Worm (Caenorhabditis elegans): ENCODE results near the gene srgp-1.

srgp-1 gene

DNA sequence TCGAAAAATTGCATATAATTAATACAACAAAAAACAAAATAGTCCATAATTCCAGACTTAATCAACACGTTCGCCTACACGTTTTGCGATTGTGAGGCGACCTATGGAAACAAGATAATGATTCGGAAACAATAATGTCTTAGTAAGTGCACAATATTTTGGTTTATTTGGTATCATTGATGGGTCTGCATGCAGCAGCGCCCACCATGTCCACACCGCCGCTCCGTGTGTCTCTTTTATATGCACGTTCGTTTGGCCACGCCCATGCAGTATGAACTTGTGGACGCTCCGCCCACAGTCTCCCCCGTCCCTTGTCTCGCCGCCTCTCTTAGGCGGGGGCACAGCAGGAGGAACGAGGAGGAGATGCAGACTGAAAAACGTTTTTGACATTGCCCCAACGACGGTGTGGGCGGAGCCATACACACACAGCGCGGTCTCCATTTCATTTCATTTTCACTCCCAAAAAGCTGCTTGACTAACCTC is 23.9 kb downstream of the srgp-1 start, which contains the start of gene mig-38:
TSS of gene mig-38 (plus strand) at position 54 of the 483 bp plus-strand sequence.
- TF ChIP-seq dao-5 (tag; optimal IDR thresholded peaks at IDR 0.05) (no peak), him-1 (tag; optimal IDR thresholded peaks at IDR 0.05) (peak; percentile 23), W03F9.2 (tag; optimal IDR thresholded peaks at IDR 0.05) (no peak)

DNA sequence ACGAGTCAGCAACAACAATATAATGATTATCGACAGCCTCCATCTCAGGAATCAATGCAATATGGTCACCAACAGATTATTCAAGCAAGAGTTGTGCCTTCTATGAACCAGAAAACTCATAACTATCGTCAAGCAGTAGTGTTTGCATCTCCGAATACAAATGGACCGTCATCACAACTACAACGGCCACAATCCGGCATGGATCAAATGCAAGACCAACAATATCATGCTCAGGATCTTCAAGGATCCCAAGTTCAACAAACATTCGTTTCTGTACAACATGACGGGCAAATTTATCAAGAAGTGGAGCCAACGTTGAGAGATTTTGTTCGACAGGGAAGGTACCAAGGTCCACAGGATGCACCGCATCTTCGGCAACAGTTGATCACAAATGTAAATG is 26.8 kb downstream of the srgp-1 start:
- TF ChIP-seq him-1 (tag; optimal IDR thresholded peaks at IDR 0.05): no peak
- TF ChIP-seq W03F9.2 (tag; optimal IDR thresholded peaks at IDR 0.05): no peak
- TF ChIP-seq dao-5 (tag; optimal IDR thresholded peaks at IDR 0.05): no peak

DNA sequence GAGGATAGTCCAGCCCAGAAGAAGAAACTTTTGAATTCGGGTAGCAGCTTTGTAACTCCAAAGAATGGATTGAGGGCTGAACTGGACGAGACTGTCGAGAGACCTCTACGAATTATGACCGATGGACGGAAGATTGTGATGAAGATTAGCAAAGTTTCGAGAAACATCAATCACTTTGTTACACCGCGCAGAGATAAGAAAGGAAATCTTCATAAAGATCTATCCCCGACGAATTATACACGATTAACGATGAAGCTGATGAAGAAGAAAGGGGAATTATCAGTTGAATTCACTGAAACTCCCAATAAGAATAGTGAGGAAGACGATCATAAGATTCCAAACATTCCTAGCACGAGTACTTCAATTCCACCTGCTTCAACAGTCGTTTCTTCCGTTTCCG is 29.4 kb downstream of the srgp-1 start:
- TF ChIP-seq dao-5 (tag; optimal IDR thresholded peaks at IDR 0.05): no peak
- no peak for TF ChIP-seq him-1 (tag; optimal IDR thresholded peaks at IDR 0.05)
- TF ChIP-seq W03F9.2 (tag; optimal IDR thresholded peaks at IDR 0.05): no peak

DNA sequence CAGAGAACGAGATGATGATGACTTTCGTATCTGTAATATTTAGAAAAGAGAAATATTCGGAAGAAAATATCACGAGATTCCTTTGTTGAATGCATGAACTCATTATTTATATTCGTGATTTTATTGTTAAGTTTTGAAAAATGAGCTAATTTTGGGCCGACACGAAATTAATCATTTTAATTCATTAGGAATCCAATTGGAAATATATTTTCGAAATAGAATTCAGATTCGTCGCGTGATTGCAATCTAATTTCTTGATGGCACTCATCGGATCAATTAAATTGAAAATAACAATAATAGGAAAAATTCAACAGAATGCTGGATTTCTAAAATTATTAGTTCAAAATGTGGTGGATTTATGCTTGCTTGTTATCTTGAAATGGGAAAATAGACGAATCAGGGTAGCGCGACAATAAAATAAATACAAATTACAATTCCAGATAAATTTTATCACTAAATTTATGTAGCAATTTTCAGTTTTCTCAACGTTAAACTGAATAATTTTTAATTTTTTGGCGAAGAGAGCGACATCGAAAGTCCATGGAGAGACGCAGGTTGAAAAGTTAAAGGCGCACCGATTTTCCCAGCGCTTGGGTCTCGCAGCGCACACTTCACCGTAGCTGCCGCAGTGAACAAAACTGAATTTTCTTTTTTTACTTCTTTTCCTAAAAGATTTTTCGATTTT is 31.6 kb downstream of the srgp-1 start:
- TF ChIP-seq him-1 (tag; optimal IDR thresholded peaks at IDR 0.05): peak; percentile 38
- TF ChIP-seq W03F9.2 (tag; optimal IDR thresholded peaks at IDR 0.05): peak; percentile 88
- TF ChIP-seq dao-5 (tag; optimal IDR thresholded peaks at IDR 0.05): no peak

DNA sequence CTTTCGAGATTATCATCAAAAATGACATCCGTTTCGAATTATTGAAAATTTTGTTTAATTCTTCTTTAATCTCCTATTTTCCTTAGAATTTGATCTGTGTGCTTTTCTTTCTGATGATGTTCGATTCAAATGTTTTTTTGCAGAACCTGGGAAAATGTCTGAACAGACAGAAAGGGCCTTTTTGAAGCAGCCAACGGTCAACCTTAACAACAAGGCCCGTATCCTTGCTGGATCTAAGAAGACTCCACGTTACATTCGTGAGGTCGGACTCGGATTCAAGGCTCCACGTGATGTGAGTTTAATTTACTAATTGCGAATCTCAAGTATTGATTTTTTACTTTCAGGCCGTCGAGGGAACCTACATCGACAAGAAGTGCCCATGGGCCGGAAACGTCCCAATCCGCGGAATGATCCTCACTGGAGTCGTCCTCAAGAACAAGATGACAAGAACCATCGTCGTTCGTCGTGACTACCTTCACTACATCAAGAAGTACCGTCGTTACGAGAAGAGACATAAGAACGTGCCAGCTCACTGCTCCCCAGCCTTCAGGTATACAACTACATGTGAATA is 32.3 kb downstream of the srgp-1 start, which contains the start of gene rps-11:
TSS of gene rps-11 (plus strand) at position 144 of the 571 bp plus-strand sequence.
- TF ChIP-seq W03F9.2 (tag; optimal IDR thresholded peaks at IDR 0.05) (no peak), dao-5 (tag; optimal IDR thresholded peaks at IDR 0.05) (no peak), him-1 (tag; optimal IDR thresholded peaks at IDR 0.05) (no peak)

DNA sequence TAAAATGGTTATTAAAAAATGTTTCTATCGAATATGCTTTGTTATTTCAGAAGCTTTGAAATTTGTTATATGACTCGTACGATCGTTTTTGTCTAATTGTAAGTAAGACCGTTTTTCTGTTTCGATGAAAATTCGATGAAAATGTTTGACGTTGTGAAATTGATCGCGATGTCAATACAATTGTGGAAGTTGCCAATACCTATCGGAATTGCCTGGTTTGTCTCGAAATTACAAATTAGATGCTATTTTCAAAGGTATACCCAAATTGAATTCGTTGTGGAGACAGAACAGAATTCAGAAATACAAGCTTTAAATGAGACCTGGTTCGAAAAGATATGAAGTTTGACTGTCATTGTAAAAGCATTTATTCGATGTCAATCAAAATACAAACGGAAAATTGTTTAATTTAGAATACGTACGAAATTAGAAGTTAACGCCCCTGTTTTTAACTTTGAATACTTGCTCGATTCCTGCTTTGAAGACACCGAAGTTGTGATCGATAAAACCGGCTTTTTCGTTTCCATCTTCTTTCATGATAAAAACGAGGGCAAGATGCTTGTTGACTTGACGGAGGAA is 33.1 kb downstream of the srgp-1 start:
- TF ChIP-seq dao-5 (tag; optimal IDR thresholded peaks at IDR 0.05): no peak
- no peak for TF ChIP-seq W03F9.2 (tag; optimal IDR thresholded peaks at IDR 0.05)
- no peak for TF ChIP-seq him-1 (tag; optimal IDR thresholded peaks at IDR 0.05)

DNA sequence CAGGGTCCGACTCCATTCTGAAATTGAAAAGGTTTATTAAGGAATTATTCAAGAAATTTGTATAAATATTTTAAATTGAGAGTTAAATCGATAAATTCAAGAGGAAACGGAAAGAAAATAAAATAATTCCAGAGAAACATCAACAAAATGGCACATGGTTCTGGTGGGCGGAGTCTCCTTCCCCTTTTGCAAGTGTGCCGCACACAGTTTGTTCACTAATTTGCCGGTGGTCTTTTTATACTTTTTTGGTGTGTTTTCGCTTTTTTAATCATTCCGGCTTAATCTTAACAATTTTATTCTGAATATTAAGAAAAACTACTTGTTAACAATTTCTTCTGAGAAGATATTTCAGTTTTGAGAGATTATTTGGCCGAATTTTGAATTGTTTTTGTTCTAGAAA is 34.6 kb downstream of the srgp-1 start, which contains the start of the genes ragc-1 and Y24F12A.1:
TSS of gene ragc-1 (minus strand) at position 25 of the 400 bp plus-strand sequence.
TSS of gene Y24F12A.1 (plus strand) at position 346 of the 400 bp plus-strand sequence.
- TF ChIP-seq W03F9.2 (tag; optimal IDR thresholded peaks at IDR 0.05) (peak; percentile 89), dao-5 (tag; optimal IDR thresholded peaks at IDR 0.05) (no peak), him-1 (tag; optimal IDR thresholded peaks at IDR 0.05) (no peak)

DNA sequence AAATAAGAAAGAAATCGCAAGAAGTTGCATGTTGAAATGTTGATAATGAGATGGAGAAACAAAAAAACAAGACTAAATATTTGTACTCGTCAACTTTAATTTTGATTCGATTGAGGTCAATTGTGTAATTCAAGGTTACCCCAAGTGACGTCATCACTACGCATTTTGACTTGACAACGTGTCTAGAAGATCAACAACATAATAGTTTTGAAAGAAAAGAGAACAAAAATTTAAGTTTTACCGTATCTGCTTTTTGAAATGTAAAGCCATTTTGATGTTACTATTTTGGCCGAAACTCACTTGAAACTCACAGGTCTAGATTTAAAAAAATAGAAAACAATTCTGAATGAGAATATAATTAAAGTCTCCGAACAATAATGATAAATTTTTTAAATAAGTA is 50.6 kb downstream of the srgp-1 start, which contains the start of gene dsl-5:
TSS of gene dsl-5 (minus strand) at position 101 of the 400 bp plus-strand sequence.
- no peak for TF ChIP-seq dao-5 (tag; optimal IDR thresholded peaks at IDR 0.05)
- no peak for TF ChIP-seq him-1 (tag; optimal IDR thresholded peaks at IDR 0.05)
- TF ChIP-seq W03F9.2 (tag; optimal IDR thresholded peaks at IDR 0.05): no peak

DNA sequence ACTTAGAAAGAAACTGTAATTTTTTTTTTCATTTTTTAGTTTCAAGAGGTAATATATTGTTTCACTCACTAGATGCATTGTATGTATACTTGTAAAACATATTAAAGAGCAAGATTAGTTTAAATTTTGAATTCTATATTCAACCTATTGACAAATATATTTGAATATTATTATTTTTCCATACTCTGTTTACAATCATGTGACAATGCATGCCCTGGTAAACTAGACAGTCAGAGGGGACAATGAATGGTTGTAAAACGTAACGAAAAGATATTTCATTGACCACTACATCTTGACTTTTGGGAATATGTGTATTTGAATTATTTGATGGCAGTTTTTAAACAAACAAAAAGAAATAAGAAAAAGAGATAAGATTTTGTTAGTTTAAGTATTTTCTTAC is 52.0 kb downstream of the srgp-1 start:
- TF ChIP-seq dao-5 (tag; optimal IDR thresholded peaks at IDR 0.05) (no peak), W03F9.2 (tag; optimal IDR thresholded peaks at IDR 0.05) (no peak)

DNA sequence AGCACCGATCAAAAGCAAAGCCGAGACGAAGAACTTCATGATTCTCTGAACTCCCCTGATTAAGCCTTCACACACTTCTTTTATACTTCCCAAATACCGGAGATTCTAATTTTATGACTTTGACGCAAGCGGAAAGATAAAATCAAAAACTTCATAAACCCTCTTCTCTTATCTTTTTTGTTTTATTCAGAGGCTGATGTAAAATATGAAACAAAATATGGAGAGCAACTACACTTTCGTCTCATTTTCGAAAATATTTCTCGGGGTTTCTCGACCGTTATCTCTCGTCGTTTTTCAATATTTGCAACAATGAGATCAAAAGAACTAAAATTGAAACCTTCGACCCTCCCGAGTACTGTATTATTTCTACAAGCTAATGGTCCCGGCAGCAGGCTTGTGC is 52.8 kb downstream of the srgp-1 start, which contains the start of gene lys-4:
TSS of gene lys-4 (minus strand) at position 115 of the 400 bp plus-strand sequence.
- no peak for TF ChIP-seq dao-5 (tag; optimal IDR thresholded peaks at IDR 0.05)
- no peak for TF ChIP-seq W03F9.2 (tag; optimal IDR thresholded peaks at IDR 0.05)
- TF ChIP-seq him-1 (tag; optimal IDR thresholded peaks at IDR 0.05): no peak

DNA sequence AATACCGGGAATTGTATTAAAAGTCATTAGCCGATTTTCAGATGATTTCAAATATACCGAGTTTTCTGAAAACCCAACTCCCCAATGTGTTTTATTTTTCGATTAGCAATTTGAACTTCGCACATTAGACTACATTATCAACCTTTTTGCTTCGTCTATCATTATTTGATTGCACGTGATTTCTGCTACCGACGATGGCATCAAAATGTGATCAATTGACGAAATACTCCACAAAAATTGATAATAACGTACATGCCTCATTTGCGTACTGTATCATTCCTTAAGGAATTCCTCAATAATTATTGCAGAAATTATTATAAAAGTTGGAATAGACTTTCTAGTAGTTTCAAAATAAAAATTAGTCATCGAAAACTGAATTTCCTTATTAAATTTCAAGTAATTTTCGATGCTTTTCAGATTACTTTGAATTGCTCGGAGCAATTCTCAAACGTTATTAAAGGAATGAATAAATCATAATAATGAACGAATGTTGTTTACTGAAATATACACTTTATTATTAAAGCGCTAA is 53.5 kb downstream of the srgp-1 start:
- TF ChIP-seq W03F9.2 (tag; optimal IDR thresholded peaks at IDR 0.05) (no peak), him-1 (tag; optimal IDR thresholded peaks at IDR 0.05) (no peak), dao-5 (tag; optimal IDR thresholded peaks at IDR 0.05) (no peak)

DNA sequence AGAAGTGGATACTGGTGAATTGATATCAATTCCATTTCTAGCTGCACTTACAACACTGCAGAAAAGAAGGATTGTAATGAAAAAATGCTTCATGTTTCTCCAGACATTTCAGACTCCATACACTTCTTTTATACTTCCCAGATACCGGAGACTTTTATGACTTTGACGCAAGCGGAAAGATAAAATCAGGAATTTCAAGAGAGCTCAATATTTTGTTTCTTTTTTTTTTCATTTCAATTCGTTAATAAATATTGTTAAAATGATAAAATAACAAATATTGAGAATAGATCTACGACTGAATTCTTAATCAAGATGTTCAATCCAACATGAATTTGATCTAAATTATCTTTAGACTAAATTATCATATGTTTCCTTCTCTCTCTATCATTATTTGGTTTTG is 55.2 kb downstream of the srgp-1 start, which contains the start of gene lys-5:
TSS of gene lys-5 (minus strand) at position 101 of the 400 bp plus-strand sequence.
- TF ChIP-seq dao-5 (tag; optimal IDR thresholded peaks at IDR 0.05) (no peak), W03F9.2 (tag; optimal IDR thresholded peaks at IDR 0.05) (no peak), him-1 (tag; optimal IDR thresholded peaks at IDR 0.05) (no peak)

DNA sequence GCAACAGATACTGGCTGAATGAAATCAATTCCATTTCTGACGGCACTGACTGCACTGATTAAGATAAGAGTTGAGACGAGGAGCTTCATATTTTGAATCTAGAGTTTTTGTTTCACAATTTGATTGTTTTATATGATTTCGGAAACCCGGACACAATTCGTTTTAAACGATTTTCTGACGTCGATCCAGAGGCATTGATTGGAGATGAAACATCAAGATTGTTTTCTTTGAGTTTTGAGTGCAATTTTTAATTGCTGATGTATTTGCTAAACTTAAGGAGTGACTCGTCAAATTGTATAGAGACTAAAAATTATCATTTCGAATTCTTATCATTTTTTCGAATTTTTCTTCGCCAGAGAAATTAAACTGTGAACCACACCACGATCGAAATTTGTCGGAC is 57.5 kb downstream of the srgp-1 start, which contains the start of gene lys-6:
TSS of gene lys-6 (minus strand) at position 101 of the 400 bp plus-strand sequence.
- TF ChIP-seq W03F9.2 (tag; optimal IDR thresholded peaks at IDR 0.05) (no peak), him-1 (tag; optimal IDR thresholded peaks at IDR 0.05) (no peak), dao-5 (tag; optimal IDR thresholded peaks at IDR 0.05) (no peak)

Data from whole organism, L4/young adult.